Worm (Caenorhabditis elegans) whole organism, L4/young adult: ENCODE data around the gene R03H10.6.

ENCODE experiments used
- W03F9.2 ChIP-seq: fragments of 150-350 bp; optimal IDR thresholded peaks from 2 replicates; lab custom pipeline; 2014; ENCODE audit warnings: missing biosample characterization, missing genetic modification characterization
- dao-5 ChIP-seq: sonication (generic microtip); optimal IDR thresholded peaks from 2 replicates; lab custom pipeline; 2016; ENCODE audit warnings: missing genotype, missing genetic modification characterization, moderate library complexity, missing compliant biosample characterization
- him-1 ChIP-seq: sonication (generic microtip); optimal IDR thresholded peaks from 2 replicates; lab custom pipeline; 2016; ENCODE audit warnings: missing genotype, missing genetic modification reagents, missing genetic modification characterization, missing compliant biosample characterization

The R03H10.6 gene

ce11 chrII:4173398-4173797 is at the start of gene R03H10.6:
Gene R03H10.6 (minus strand): TSS chrII:4173498.
- TF ChIP-seq him-1 (tag; lab: Kevin White, UChicago), result no peak
- TF ChIP-seq W03F9.2 (tag; lab: Kevin White, UChicago), result no peak
- TF ChIP-seq dao-5 (tag; lab: Kevin White, UChicago), result no peak

ce11 chrII:4222983-4223382 is 49.7 kb upstream of the R03H10.6 start, which contains the start of gene C16A11.5:
Gene C16A11.5 (plus strand): TSS chrII:4223305.
- TF ChIP-seq dao-5 (tag; lab: Kevin White, UChicago) (no peak), him-1 (tag; lab: Kevin White, UChicago) (no peak), W03F9.2 (tag; lab: Kevin White, UChicago) (no peak)

- TF ChIP-seq dao-5 (tag; lab: Kevin White, UChicago), result no peak
These were observed 49.2 kb upstream of the R03H10.6 start for ce11 chrII:4222469-4222868.

- no peak for TF ChIP-seq W03F9.2 (tag; lab: Kevin White, UChicago)
These were observed 45.8 kb upstream of the R03H10.6 start, which contains the start of gene F31D5.1 for ce11 chrII:4219062-4219461. Gene F31D5.1 (plus strand): TSS chrII:4219362.

DNA sequence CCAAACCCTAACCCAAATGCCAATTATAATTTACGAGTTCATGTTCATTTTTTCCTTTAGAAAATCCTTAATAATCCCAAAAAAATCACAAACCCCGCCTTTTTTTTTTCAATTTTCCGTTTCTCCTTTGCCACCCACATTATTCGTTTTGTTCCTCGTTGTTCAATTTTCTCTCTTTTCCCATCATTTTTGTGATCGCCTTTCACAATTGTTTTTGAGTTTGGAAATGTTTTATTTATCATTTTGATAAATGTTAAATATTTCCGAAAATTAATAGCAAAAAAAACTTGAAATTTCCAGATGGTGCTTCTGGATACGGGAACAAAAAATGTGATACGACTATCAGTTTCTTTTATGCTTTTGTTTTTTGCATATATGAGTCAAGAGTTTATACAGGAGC is 42.0 kb upstream of the R03H10.6 start, which contains the start of gene F31D5.2:
F31D5.2 (plus strand) TSS at position 301 of the 400 bp plus-strand sequence.
- TF ChIP-seq dao-5 (tag; lab: Kevin White, UChicago) (no peak), W03F9.2 (tag; lab: Kevin White, UChicago) (no peak), him-1 (tag; lab: Kevin White, UChicago) (no peak)

- TF ChIP-seq him-1 (tag; lab: Kevin White, UChicago) (no peak), W03F9.2 (tag; lab: Kevin White, UChicago) (no peak), dao-5 (tag; lab: Kevin White, UChicago) (no peak)
These were observed 37.8 kb upstream of the R03H10.6 start, which contains the start of gene F31D5.7 for ce11 chrII:4211113-4211512. Gene F31D5.7 (plus strand): TSS chrII:4211413.

ce11 chrII:4209071-4209747 is 35.9 kb upstream of the R03H10.6 start, which contains the start of gene F31D5.6:
Gene F31D5.6 (plus strand): TSS chrII:4209697.
- no peak for TF ChIP-seq W03F9.2 (tag; lab: Kevin White, UChicago)
- TF ChIP-seq dao-5 (tag; lab: Kevin White, UChicago), result no peak
- no peak for TF ChIP-seq him-1 (tag; lab: Kevin White, UChicago)

- TF ChIP-seq dao-5 (tag; lab: Kevin White, UChicago) (no peak), W03F9.2 (tag; lab: Kevin White, UChicago) (no peak), him-1 (tag; lab: Kevin White, UChicago) (no peak)
These were observed 30.5 kb upstream of the R03H10.6 start, which contains the start of gene mth-1 for ce11 chrII:4203729-4204184. Gene mth-1 (minus strand): TSS chrII:4203779.

ce11 chrII:4194127-4194526 is 20.8 kb upstream of the R03H10.6 start, which contains the start of gene mth-2:
Gene mth-2 (minus strand): TSS chrII:4194314.
- TF ChIP-seq him-1 (tag; lab: Kevin White, UChicago) (no peak), W03F9.2 (tag; lab: Kevin White, UChicago) (no peak), dao-5 (tag; lab: Kevin White, UChicago) (no peak)

DNA sequence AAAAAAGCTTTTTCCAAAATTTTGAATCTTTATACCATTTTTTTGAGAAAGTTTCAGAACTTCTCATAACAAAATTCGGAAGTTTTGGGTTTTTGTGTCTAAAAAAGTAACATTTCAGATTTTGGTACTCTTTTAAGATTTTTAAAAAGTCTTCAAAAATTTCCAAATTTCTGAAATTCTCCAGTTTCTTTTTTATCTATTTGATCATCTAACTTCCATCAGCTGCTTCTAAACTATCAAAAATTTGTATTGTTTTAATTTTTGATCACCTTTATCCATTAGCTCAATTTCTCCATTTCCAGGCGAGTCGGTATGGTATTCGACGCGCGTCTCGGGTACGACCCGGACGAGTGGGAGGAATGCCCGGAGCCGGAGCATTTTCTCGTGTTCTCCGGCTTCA is 13.1 kb upstream of the R03H10.6 start, which contains the start of gene cpna-1:
cpna-1 (plus strand) TSS at position 301 of the 400 bp plus-strand sequence.
- TF ChIP-seq dao-5 (tag; lab: Kevin White, UChicago), result no peak
- no peak for TF ChIP-seq him-1 (tag; lab: Kevin White, UChicago)
- no peak for TF ChIP-seq W03F9.2 (tag; lab: Kevin White, UChicago)

ce11 chrII:4183979-4184378 is 10.7 kb upstream of the R03H10.6 start:
- TF ChIP-seq W03F9.2 (tag; lab: Kevin White, UChicago), result no peak

DNA sequence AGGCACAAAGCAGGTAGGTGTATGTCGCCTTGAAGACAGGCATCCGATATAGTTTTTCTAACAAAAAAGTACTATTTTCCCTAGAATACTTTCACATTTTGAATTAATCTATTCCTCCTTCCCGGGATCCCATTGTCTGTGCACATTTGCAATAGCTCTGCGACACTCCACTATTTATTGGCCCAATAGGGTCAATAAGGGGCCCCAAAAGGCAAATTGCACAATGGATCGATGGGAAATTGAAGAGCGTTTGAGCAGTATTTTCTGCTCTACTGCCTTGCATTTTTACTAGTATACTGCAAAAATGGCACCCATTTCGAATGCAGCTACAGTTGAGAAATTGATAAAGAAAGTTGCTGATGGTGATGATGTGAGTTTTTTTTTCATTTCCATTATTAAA is 9.1 kb upstream of the R03H10.6 start, which contains the start of gene R03H10.11:
R03H10.11 (plus strand) TSS at position 301 of the 400 bp plus-strand sequence.
- no peak for TF ChIP-seq W03F9.2 (tag; lab: Kevin White, UChicago)
- no peak for TF ChIP-seq dao-5 (tag; lab: Kevin White, UChicago)
- TF ChIP-seq him-1 (tag; lab: Kevin White, UChicago), result no peak

DNA sequence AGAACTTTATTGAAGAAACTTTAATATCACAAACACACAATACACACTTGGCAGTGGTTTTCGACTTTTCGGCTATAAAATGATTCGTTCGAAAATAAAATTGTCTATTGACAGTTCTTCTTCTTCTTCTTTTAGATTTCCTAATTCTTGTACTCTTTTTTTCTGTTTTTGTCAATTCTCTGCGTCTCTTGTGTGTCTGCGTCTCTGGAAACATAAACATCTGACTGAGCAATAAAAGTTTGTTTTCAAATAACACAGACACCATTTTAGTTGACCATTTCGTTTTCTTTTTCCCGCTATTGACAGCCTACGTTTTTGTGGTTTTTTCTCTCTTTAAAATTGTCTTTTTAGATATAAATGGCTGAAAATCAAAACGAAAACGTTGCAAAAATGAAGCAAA is 6.6 kb upstream of the R03H10.6 start, which contains the start of gene R03H10.1:
R03H10.1 (plus strand) TSS at position 352 of the 400 bp plus-strand sequence.
- TF ChIP-seq W03F9.2 (tag; lab: Kevin White, UChicago) (no peak), him-1 (tag; lab: Kevin White, UChicago) (no peak), dao-5 (tag; lab: Kevin White, UChicago) (no peak)

- TF ChIP-seq him-1 (tag; lab: Kevin White, UChicago), result no peak
- no peak for TF ChIP-seq W03F9.2 (tag; lab: Kevin White, UChicago)
- no peak for TF ChIP-seq dao-5 (tag; lab: Kevin White, UChicago)
These were observed 5.5 kb upstream of the R03H10.6 start, which contains the start of gene R03H10.7 for ce11 chrII:4178838-4179237. Gene R03H10.7 (minus strand): TSS chrII:4178938.
